Worm (Caenorhabditis elegans): ENCODE data around the gene cash-1.

DNA sequence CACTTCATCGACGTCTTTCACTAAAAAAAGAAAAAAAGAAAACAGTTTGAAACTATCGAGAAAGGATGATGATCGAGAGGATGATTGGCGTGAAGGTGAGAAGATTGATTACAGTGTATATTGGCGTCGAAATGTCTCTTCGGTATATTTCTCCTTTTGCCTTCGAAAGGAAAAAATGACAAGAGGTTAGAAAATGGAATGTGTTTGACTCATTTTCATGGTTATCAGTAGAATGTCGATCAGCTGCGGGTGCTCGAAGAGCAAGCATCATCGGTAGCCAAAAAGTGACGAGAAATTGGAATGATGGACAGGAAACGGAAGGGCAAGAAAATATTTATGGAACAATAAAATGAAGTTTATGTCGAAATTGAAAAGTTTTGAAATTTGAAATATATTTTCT lies 28.2 kb upstream of the cash-1 start:
- TF ChIP-seq elt-2 (tag; optimal IDR thresholded peaks at IDR 0.05) (peak; percentile 35), ama-1 (optimal IDR thresholded peaks at IDR 0.05) (no peak), elt-1 (tag; optimal IDR thresholded peaks at IDR 0.05) (no peak), nhr-43 (tag; optimal IDR thresholded peaks at IDR 0.05; ENCODE audit: poor library complexity, severe bottlenecking) (no peak), ceh-16 (tag; optimal IDR thresholded peaks at IDR 0.05) (no peak), R02D3.7 (tag; optimal IDR thresholded peaks at IDR 0.05) (no peak), fos-1 (tag; optimal IDR thresholded peaks at IDR 0.05) (no peak), skn-1 (tag; optimal IDR thresholded peaks at IDR 0.05) (no peak), nhr-237 (tag; optimal IDR thresholded peaks at IDR 0.05) (no peak), lin-39 (tag; optimal IDR thresholded peaks at IDR 0.05) (no peak), hmg-11 (tag; optimal IDR thresholded peaks at IDR 0.05) (no peak), nhr-25 (tag; optimal IDR thresholded peaks at IDR 0.05) (no peak), nhr-77 (tag; optimal IDR thresholded peaks at IDR 0.05) (no peak)

Measured in whole organism, L3 larva.